Worm (Caenorhabditis elegans): ENCODE results near the gene Y53G8B.2.

DNA sequence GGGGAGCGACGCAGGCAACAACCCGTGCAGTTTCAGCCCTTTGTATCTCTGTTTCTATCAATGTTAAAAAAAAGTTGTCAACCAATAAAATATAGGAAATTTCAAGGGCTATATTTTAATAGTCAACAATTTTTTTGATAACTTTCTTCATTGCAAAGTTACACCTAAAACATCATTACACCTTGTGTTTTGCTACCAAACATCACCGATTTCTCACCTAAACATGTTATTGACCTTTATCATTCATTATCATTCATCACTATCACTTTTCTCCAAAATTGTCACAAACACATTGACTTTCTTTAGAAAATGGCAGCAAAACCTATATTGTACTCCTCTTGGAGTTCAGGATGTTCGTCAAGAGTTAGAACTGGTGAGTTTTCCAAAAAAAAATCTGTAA is 25.3 kb upstream of the Y53G8B.2 start, which contains the start of gene Y53G8B.1:
- no peak for TF ChIP-seq tbx-37 (GFP tag; conservative IDR thresholded peaks at IDR 0.05)
- no peak for TF ChIP-seq aly-1 (tag; optimal IDR thresholded peaks at IDR 0.05)
- no peak for TF ChIP-seq ceh-36 (tag; optimal IDR thresholded peaks at IDR 0.05)
- TF ChIP-seq flt-1 (GFP tag; IDR thresholded peaks at IDR 0.05), result no peak
- TF ChIP-seq sea-1 (GFP tag; conservative IDR thresholded peaks at IDR 0.05), result no peak
- no peak for TF ChIP-seq B0310.2 (tag; optimal IDR thresholded peaks at IDR 0.05)
- no peak for TF ChIP-seq F13C5.2 (tag; optimal IDR thresholded peaks at IDR 0.05)
- no peak for TF ChIP-seq scrt-1 (GFP tag; IDR thresholded peaks at IDR 0.05)
- TF ChIP-seq ama-1 (optimal IDR thresholded peaks at IDR 0.05), result no peak
- TF ChIP-seq ets-7 (tag; optimal IDR thresholded peaks at IDR 0.05), result no peak
- TF ChIP-seq hnd-1 (tag; optimal IDR thresholded peaks at IDR 0.05), result no peak

Data from whole organism, early embryonic.